Fruit fly (Drosophila melanogaster): ENCODE data around the gene hmw.

The hmw gene

DNA sequence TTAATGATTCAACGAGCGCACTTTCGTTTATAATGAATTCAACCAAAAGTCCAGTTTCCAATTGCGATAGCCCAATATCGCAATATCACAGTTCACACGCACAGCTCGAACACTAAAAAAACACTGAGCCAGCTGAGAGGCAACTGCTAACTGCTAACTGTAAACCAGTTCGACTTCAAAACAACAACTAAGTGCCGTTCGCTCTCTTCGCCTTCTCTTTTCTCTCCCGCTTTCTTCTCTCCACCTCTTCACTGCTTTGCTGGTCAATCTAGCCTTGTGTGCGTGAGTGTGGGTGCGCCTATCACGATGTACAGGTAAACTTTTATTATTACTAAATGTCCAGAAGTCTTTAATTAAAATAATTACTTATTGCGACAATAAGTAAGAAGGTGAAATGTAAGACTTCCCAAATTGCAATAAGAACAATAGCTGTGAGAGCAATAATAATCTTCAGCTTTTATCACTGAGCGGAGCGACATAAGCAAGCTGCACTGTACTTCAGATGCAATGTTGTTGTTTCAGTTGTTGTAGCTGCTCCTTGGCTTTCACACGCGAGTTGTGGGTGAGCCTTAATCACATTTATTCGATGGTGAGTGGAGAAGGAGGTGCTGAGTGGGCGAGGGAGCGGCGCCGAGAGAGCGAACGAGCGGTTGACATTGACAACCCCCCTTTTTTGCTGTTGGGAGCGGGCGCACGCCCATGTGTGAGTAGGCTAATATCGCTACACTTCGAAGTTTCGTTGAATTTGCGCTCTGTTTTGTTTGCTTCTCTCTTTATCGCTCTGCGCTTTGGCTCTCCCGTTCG is 35.2 kb downstream of the hmw start, which contains the start of gene Vti1b (continued):
- TF ChIP-seq OdsH (GFP tag; optimal IDR thresholded peaks at IDR 0.05) (peak; percentile 99), vri (GFP tag; optimal IDR thresholded peaks at IDR 0.05) (peak; percentile 96), pdm3 (GFP tag; optimal IDR thresholded peaks at IDR 0.05) (peak; percentile 99), CG10631 (GFP tag; optimal IDR thresholded peaks at IDR 0.05) (peak; percentile 97), CG34406 (GFP tag; optimal IDR thresholded peaks at IDR 0.05) (peak; percentile 98), CG6854 (GFP tag; optimal IDR thresholded peaks at IDR 0.05) (peak; percentile 93), CG32006 (GFP tag; optimal IDR thresholded peaks at IDR 0.05) (peak; percentile 99), CG3919 (GFP tag; optimal IDR thresholded peaks at IDR 0.05) (peak; percentile 99), CG3032 (tag; optimal IDR thresholded peaks at IDR 0.05) (peak; percentile 94), Eip78C (GFP tag) (peak; percentile 100), CG6792 (GFP tag; optimal IDR thresholded peaks at IDR 0.05) (peak; percentile 98), CG8319 (GFP tag; optimal IDR thresholded peaks at IDR 0.05) (peak; percentile 97), Gug (GFP tag; IDR thresholded peaks at IDR 0.05) (peak; percentile 95), net (GFP tag; optimal IDR thresholded peaks at IDR 0.05) (peak; percentile 98), CG9139 (GFP tag; optimal IDR thresholded peaks at IDR 0.05) (peak; percentile 91), CG10669 (GFP tag; optimal IDR thresholded peaks at IDR 0.05) (peak; percentile 98), CG11902 (GFP tag; optimal IDR thresholded peaks at IDR 0.05) (peak; percentile 97), CG1621 (tag; optimal IDR thresholded peaks at IDR 0.05) (peak; percentile 94), dsx (GFP tag; optimal IDR thresholded peaks at IDR 0.05; ENCODE audit: poor library complexity, severe bottlenecking) (peak; percentile 96), ss (GFP tag; optimal IDR thresholded peaks at IDR 0.05) (peak; percentile 92 to 95), CG16779 (tag; optimal IDR thresholded peaks at IDR 0.05) (peak; percentile 93), CG6163 (GFP tag; IDR thresholded peaks at IDR 0.05) (peak; percentile 98), Ets96B (tag; optimal IDR thresholded peaks at IDR 0.05) (peak; percentile 98), CG11762 (GFP tag; optimal IDR thresholded peaks at IDR 0.05; ENCODE audit: insufficient read depth) (peak; percentile 96), Met (GFP tag; optimal IDR thresholded peaks at IDR 0.05) (peak; percentile 98), lz (GFP tag; optimal IDR thresholded peaks at IDR 0.05) (peak; percentile 97)

DNA sequence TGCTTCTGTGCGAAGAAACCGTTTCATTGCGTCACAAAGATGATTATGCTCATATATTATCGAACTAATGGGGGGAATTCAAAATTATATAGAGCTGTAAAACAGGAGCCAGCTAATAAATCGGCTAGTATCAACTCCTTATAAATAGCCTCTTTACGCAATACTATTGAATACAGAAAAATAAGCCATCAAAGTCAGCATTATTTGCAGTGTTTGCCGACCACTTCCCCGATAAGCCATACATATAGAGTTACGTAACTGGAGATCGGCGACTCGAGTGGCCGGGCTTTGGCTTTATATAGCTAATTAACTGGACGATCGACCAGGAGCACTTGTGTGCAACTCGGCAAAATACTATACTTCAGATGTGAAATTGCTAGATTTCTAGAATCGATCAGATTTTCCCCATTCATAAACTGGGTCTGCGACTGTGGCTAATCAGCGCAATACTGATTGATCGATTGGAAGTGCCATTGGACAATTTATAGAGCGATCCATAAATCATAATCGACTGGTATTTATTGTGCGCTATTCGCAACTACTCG is 36.1 kb downstream of the hmw start:
- TF ChIP-seq dsx (GFP tag; optimal IDR thresholded peaks at IDR 0.05; ENCODE audit: poor library complexity, severe bottlenecking) (no peak), Eip75B (GFP tag; optimal IDR thresholded peaks at IDR 0.05) (no peak), pdm3 (GFP tag; optimal IDR thresholded peaks at IDR 0.05) (no peak), CG3032 (tag; optimal IDR thresholded peaks at IDR 0.05) (peak; percentile 50), salr (GFP tag; optimal IDR thresholded peaks at IDR 0.05) (no peak), CG4318 (GFP tag; optimal IDR thresholded peaks at IDR 0.05) (no peak), Eip93F (GFP tag; optimal IDR thresholded peaks at IDR 0.05) (no peak), CG6808 (GFP tag; optimal IDR thresholded peaks at IDR 0.05) (no peak), OdsH (GFP tag; optimal IDR thresholded peaks at IDR 0.05) (no peak), Gug (GFP tag; IDR thresholded peaks at IDR 0.05) (no peak), CG10669 (GFP tag; optimal IDR thresholded peaks at IDR 0.05) (no peak), Hr4 (GFP tag; optimal IDR thresholded peaks at IDR 0.05) (no peak), net (GFP tag; optimal IDR thresholded peaks at IDR 0.05) (no peak), Smox (GFP tag; optimal IDR thresholded peaks at IDR 0.05) (no peak), CG6163 (GFP tag; IDR thresholded peaks at IDR 0.05) (peak; percentile 80), Hr38 (GFP tag; optimal IDR thresholded peaks at IDR 0.05) (no peak), acj6 (GFP tag; optimal IDR thresholded peaks at IDR 0.05) (no peak), CG11902 (GFP tag; optimal IDR thresholded peaks at IDR 0.05) (no peak), CG11294 (GFP tag; IDR thresholded peaks at IDR 0.05) (peak; percentile 23; the same call in 1 of the 2 replicates)

Data from whole organism, prepupa.